Fruit fly (Drosophila melanogaster): ENCODE data around the gene CG10584.

CG10584 gene

dm6 chr3L:20981724-20982123 lies 49.4 kb downstream of the CG10584 start:
- TF ChIP-seq fd59A (GFP tag; optimal IDR thresholded peaks at IDR 0.05) (no peak), Ets21C (GFP tag; optimal IDR thresholded peaks at IDR 0.05) (peak; percentile 6), Sox14 (GFP tag; optimal IDR thresholded peaks at IDR 0.05) (peak; percentile 14), CG15336 (GFP tag; IDR thresholded peaks at IDR 0.05) (0 out of 2 replicates have a peak, but pooled peaks have one; percentile 17), CG31627 (GFP tag; optimal IDR thresholded peaks at IDR 0.05) (peak; percentile 25), Eip75B (GFP tag; optimal IDR thresholded peaks at IDR 0.05) (peak; percentile 46), CG16779 (tag; optimal IDR thresholded peaks at IDR 0.05) (no peak), CG7368 (GFP tag; optimal IDR thresholded peaks at IDR 0.05) (no peak), svp (GFP tag) (peak; percentile 57), Sox102F (GFP tag; optimal IDR thresholded peaks at IDR 0.05) (peak; percentile 24), Met (GFP tag; optimal IDR thresholded peaks at IDR 0.05) (peak; percentile 47), esn (GFP tag; optimal IDR thresholded peaks at IDR 0.05) (peak; percentile 66), Gug (GFP tag; IDR thresholded peaks at IDR 0.05) (no peak), net (GFP tag; optimal IDR thresholded peaks at IDR 0.05) (no peak), Ets96B (tag; optimal IDR thresholded peaks at IDR 0.05) (peak; percentile 32), Blimp-1 (GFP tag; optimal IDR thresholded peaks at IDR 0.05) (no peak), CG4318 (GFP tag; optimal IDR thresholded peaks at IDR 0.05) (no peak), Hr39 (GFP tag; optimal IDR thresholded peaks at IDR 0.05) (peak; percentile 30), dsx (GFP tag; optimal IDR thresholded peaks at IDR 0.05; ENCODE audit: poor library complexity, severe bottlenecking) (peak; percentile 22), CG6792 (GFP tag; optimal IDR thresholded peaks at IDR 0.05) (peak; percentile 10), Eip78C (GFP tag) (no peak), topi (GFP tag; optimal IDR thresholded peaks at IDR 0.05) (peak; percentile 37), acj6 (GFP tag; optimal IDR thresholded peaks at IDR 0.05) (peak; percentile 12), CG6854 (GFP tag; optimal IDR thresholded peaks at IDR 0.05) (no peak), lz (GFP tag; optimal IDR thresholded peaks at IDR 0.05) (peak; percentile 36), vri (GFP tag; optimal IDR thresholded peaks at IDR 0.05) (no peak), CG1621 (tag; optimal IDR thresholded peaks at IDR 0.05) (no peak), CG3919 (GFP tag; optimal IDR thresholded peaks at IDR 0.05) (peak; percentile 20), CG11902 (GFP tag; optimal IDR thresholded peaks at IDR 0.05) (no peak), CG32006 (GFP tag; optimal IDR thresholded peaks at IDR 0.05) (peak; percentile 15), cyc (GFP tag; optimal IDR thresholded peaks at IDR 0.05) (peak; percentile 5), fkh (GFP tag; optimal IDR thresholded peaks at IDR 0.05) (no peak), CG6808 (GFP tag; optimal IDR thresholded peaks at IDR 0.05) (peak; percentile 3), pdm3 (GFP tag; optimal IDR thresholded peaks at IDR 0.05) (no peak), CG8632 (GFP tag; optimal IDR thresholded peaks at IDR 0.05) (no peak), achi (GFP tag; optimal IDR thresholded peaks at IDR 0.05) (peak; percentile 20), CG6163 (GFP tag; IDR thresholded peaks at IDR 0.05) (no peak), CG3032 (tag; optimal IDR thresholded peaks at IDR 0.05) (peak; percentile 27), salr (GFP tag; optimal IDR thresholded peaks at IDR 0.05) (no peak), fd85E (GFP tag; optimal IDR thresholded peaks at IDR 0.05) (no peak), CG8319 (GFP tag; optimal IDR thresholded peaks at IDR 0.05) (no peak), ss (GFP tag; optimal IDR thresholded peaks at IDR 0.05) (no peak), CG11294 (GFP tag; IDR thresholded peaks at IDR 0.05) (no peak), CG8119 (GFP tag; IDR thresholded peaks at IDR 0.05) (peak; percentile 19; the same call in 1 of the 3 replicates), CG10669 (GFP tag; optimal IDR thresholded peaks at IDR 0.05) (no peak), CG6276 (GFP tag; optimal IDR thresholded peaks at IDR 0.05) (no peak), CG9139 (GFP tag; optimal IDR thresholded peaks at IDR 0.05) (no peak), Smox (GFP tag; optimal IDR thresholded peaks at IDR 0.05) (peak; percentile 17), CG34406 (GFP tag; optimal IDR thresholded peaks at IDR 0.05) (no peak), spab (GFP tag; optimal IDR thresholded peaks at IDR 0.05) (peak; percentile 16), OdsH (GFP tag; optimal IDR thresholded peaks at IDR 0.05) (peak; percentile 2), Lpt (GFP tag; optimal IDR thresholded peaks at IDR 0.05) (no peak), Sox15 (GFP tag; optimal IDR thresholded peaks at IDR 0.05) (no peak)
